Worm (Caenorhabditis elegans): ENCODE measurements around the gene F07E5.8.

Gene F07E5.8

DNA sequence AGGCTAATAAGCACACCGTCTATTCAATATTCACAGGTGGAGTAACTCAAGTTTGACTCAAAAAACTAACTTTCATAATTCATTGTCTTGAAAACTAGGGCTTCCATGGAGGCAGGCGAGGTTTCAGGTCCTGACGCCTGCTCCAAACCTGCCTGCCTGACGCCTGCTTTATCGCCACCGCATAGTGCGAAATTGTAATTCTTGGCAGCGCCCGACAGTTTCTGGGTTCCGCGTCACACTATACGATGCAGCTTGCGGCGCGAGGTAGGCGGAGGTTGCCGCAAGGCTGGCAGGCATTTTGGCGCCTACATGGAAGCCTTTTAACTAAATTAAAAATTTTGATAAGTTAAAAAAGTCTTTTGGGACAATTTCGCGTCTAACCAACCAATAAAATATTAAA lies 11.8 kb upstream of the F07E5.8 start:
- no peak for TF ChIP-seq nhr-28 (tag; optimal IDR thresholded peaks at IDR 0.05)
- no peak for TF ChIP-seq mep-1 (tag; optimal IDR thresholded peaks at IDR 0.05)
- TF ChIP-seq lin-14 (GFP tag; optimal IDR thresholded peaks at IDR 0.05), result no peak
- TF ChIP-seq isw-1 (GFP tag; IDR thresholded peaks at IDR 0.05), result no peak
- TF ChIP-seq ama-1 (optimal IDR thresholded peaks at IDR 0.05), result no peak
- no peak for TF ChIP-seq alr-1 (tag; optimal IDR thresholded peaks at IDR 0.05; ENCODE audit: borderline replicate concordance)
- no peak for TF ChIP-seq irx-1 (tag; optimal IDR thresholded peaks at IDR 0.05)
- no peak for TF ChIP-seq lin-35 (GFP tag; optimal IDR thresholded peaks at IDR 0.05)
- no peak for TF ChIP-seq lir-3 (tag; optimal IDR thresholded peaks at IDR 0.05; ENCODE audit: poor library complexity)
- TF ChIP-seq jun-1 (tag; optimal IDR thresholded peaks at IDR 0.05), result no peak
- no peak for TF ChIP-seq fos-1 (tag; optimal IDR thresholded peaks at IDR 0.05)
- no peak for TF ChIP-seq swsn-7 (tag; optimal IDR thresholded peaks at IDR 0.05)
- no peak for TF ChIP-seq nhr-77 (tag; optimal IDR thresholded peaks at IDR 0.05)
- TF ChIP-seq nhr-85 (tag), result no peak
- TF ChIP-seq dsc-1 (tag; optimal IDR thresholded peaks at IDR 0.05), result no peak
- no peak for TF ChIP-seq efl-3 (GFP tag; optimal IDR thresholded peaks at IDR 0.05)

DNA sequence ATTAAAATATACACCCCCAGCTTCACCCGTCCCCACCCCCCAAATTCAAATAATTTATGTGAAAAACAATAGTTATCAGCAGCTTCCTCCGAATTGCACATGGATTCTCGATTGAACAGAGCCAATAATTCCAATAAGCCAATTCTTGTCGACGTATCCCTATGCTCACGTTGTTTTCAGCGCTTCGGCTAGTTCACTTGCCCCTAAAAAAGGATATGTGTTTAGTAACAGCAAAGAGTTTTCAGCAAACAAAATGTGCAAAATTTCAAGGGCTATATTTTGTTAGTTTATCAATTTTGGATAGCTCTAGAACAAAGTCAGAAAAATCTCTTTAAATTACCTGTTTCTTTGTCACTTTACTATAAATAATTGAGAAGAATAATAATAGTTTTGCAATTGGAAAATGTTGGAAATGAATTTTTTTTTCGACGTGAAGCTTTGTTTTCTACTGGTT lies 8.3 kb upstream of the F07E5.8 start, which contains the start of the genes T16A1.5 and fbxc-49:
TSS of gene T16A1.5 (minus strand) at position 101 of the 454 bp plus-strand sequence.
TSS of gene fbxc-49 (plus strand) at position 404 of the 454 bp plus-strand sequence.
- TF ChIP-seq swsn-7 (tag; optimal IDR thresholded peaks at IDR 0.05) (no peak), lsy-2 (tag; optimal IDR thresholded peaks at IDR 0.05) (no peak), vab-15 (tag; optimal IDR thresholded peaks at IDR 0.05) (no peak), nhr-76 (tag; optimal IDR thresholded peaks at IDR 0.05) (no peak), C16A3.4 (tag; optimal IDR thresholded peaks at IDR 0.05) (no peak), elt-3 (tag; optimal IDR thresholded peaks at IDR 0.05) (no peak), lin-13 (GFP tag; optimal IDR thresholded peaks at IDR 0.05) (no peak), rnt-1 (tag; optimal IDR thresholded peaks at IDR 0.05) (no peak), ceh-8 (GFP tag; optimal IDR thresholded peaks at IDR 0.05) (no peak), unc-130 (tag; optimal IDR thresholded peaks at IDR 0.05) (no peak), isw-1 (GFP tag; IDR thresholded peaks at IDR 0.05) (no peak), nhr-19 (GFP tag; conservative IDR thresholded peaks at IDR 0.05) (no peak)

DNA sequence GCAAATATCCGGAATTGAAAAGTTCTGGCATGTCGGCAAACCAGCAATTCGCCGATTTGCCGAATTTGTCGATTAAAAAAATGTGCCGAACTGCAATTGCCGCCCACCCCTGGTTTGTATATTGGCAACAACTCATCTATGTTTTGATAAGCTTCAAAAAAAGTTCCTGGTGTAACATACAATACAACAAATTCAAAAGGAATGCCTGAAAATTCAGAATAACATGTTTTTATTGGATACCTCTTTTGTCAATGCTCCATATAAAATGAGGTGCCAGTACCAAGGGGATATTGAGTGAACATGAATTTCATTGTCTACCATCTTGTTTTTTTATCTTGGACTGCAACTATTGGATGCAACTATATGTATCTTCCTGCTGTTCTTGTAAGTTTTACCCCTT lies 5.8 kb upstream of the F07E5.8 start, which contains the start of gene T16A1.4:
TSS of gene T16A1.4 (plus strand) at position 301 of the 400 bp plus-strand sequence.
- no peak for TF ChIP-seq egl-13 (tag; optimal IDR thresholded peaks at IDR 0.05)
- no peak for TF ChIP-seq ceh-90 (tag; optimal IDR thresholded peaks at IDR 0.05)
- TF ChIP-seq C16A3.4 (tag; optimal IDR thresholded peaks at IDR 0.05), result no peak
- no peak for TF ChIP-seq zag-1 (tag; optimal IDR thresholded peaks at IDR 0.05)
- no peak for TF ChIP-seq ces-1 (GFP tag; optimal IDR thresholded peaks at IDR 0.05)

DNA sequence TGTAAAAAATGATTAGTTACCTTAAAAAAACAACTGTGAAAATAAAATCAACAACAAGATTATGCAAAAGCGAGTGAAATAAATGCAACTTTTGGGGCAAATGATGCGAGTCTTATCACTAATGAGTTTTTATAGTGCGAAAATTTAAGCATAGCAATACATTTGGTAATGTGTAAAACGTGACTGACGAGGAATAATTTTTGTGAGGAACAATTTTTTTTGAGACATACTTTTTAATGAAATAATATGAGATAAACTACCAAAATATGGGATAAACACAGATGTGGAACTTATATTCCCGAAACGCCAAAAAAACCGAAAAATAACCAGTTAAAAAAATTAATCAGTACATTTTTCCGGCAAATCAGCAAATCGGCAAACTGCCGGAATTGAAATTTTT lies 5.0 kb upstream of the F07E5.8 start, which contains the start of gene F07E5.9:
TSS of gene F07E5.9 (minus strand) at position 101 of the 400 bp plus-strand sequence.
- TF ChIP-seq C04F5.9 (tag; optimal IDR thresholded peaks at IDR 0.05) (no peak), efl-1 (optimal IDR thresholded peaks at IDR 0.05) (no peak), efl-1 (GFP tag; optimal IDR thresholded peaks at IDR 0.05 in 1 of 2) (peak in 1 of 2 experiments; percentile 9), unc-98 (GFP tag; IDR thresholded peaks at IDR 0.05) (no peak), unc-130 (tag; optimal IDR thresholded peaks at IDR 0.05) (no peak), lin-35 (GFP tag; optimal IDR thresholded peaks at IDR 0.05) (no peak)

DNA sequence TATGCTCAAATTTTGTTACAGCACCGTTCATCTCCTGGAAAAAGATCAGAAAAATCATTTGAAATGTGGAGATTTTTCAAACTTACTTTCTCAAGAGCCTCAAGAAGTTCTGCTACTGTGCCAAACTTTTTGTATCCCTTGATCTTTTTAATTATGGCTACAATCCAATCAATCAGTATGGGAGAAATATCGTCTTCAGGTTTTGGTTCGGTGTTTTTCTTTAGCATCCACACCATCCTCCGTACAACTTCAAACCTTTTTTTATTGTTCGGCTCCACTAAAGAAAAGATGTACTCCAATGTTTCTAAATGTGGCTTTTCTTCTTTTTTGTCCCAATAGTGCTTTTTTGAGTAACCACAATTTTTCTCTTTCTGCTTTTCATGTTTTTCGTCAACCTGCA lies 1.1 kb upstream of the F07E5.8 start:
- no peak for TF ChIP-seq ces-1 (GFP tag; optimal IDR thresholded peaks at IDR 0.05)
- no peak for TF ChIP-seq sptf-1 (tag; optimal IDR thresholded peaks at IDR 0.05)
- no peak for TF ChIP-seq fkh-10 (GFP tag; optimal IDR thresholded peaks at IDR 0.05)
- no peak for TF ChIP-seq dpl-1 (GFP tag; optimal IDR thresholded peaks at IDR 0.05)
- no peak for TF ChIP-seq F16B12.6 (tag; optimal IDR thresholded peaks at IDR 0.05)
- TF ChIP-seq nhr-76 (tag; optimal IDR thresholded peaks at IDR 0.05), result no peak
- TF ChIP-seq nhr-85 (tag), result no peak
- no peak for TF ChIP-seq zip-4 (GFP tag; optimal IDR thresholded peaks at IDR 0.05)
- TF ChIP-seq lin-35 (GFP tag; optimal IDR thresholded peaks at IDR 0.05), result no peak
- no peak for TF ChIP-seq nhr-28 (tag; optimal IDR thresholded peaks at IDR 0.05)
- TF ChIP-seq skn-1 (tag; optimal IDR thresholded peaks at IDR 0.05), result no peak
- no peak for TF ChIP-seq swsn-7 (tag; optimal IDR thresholded peaks at IDR 0.05)
- TF ChIP-seq nhr-90 (tag; optimal IDR thresholded peaks at IDR 0.05; ENCODE audit: poor library complexity), result no peak

All from whole organism, L1 larva.